Fruit fly (Drosophila melanogaster) Kc167 (cell line): ENCODE measurements around the gene jim.

ENCODE experiments used
- Sin3A ChIP-seq: fragments of >200 bp; optimal IDR thresholded peaks from 2 replicates; lab custom pipeline; 2018; ENCODE audit warnings: missing external identifiers
- h ChIP-seq: fragments of >200 bp; optimal IDR thresholded peaks from 3 replicates; lab custom pipeline; 2018; ENCODE audit warnings: missing external identifiers
- insv ChIP-seq: fragments of >200 bp; optimal IDR thresholded peaks from 3 replicates; lab custom pipeline; 2018; ENCODE audit warnings: missing external identifiers
- psq ChIP-seq: fragments of >200 bp; optimal IDR thresholded peaks from 2 replicates; lab custom pipeline; 2017; ENCODE audit warnings: missing external identifiers
- ttk ChIP-seq: sonication (Bioruptor generic); optimal IDR thresholded peaks from 2 replicates; lab custom pipeline; 2017; ENCODE audit warnings: missing external identifiers

- TF ChIP-seq insv (lab: Kevin White, UChicago) (no peak), psq (no peak), h (lab: Kevin White, UChicago) (no peak), Sin3A (lab: Kevin White, UChicago) (no peak), ttk (lab: Kevin White, UChicago) (no peak)
Measured at dm6 chr3L:22860487-22860886, 25.5 kb upstream of the jim start, which contains the start of gene CG13239.
